Fruit fly (Drosophila melanogaster): ENCODE data around the gene CycD.

Gene CycD

DNA sequence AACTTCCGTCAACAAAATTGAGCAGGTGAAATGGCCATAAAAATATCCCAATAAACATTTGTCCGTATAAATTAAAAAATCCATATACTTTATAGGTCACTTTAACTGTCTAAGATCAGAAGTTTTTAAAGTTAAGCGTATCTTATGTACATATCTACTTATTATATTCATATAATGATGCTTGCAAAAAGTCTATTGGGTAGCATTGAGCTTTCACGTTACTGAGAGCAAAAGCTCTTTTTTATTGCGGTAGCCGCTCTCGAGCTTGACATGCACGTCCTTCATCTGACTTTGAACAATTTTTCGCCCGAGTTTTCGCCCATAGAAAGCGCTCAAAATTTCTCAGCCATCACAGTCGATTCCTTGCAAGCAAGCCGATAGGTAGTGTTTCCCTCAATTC lies 41.6 kb downstream of the CycD start, which contains the start of gene Gapdh2 (continued):
- TF ChIP-seq CG31441 (GFP tag; IDR thresholded peaks at IDR 0.05) (peak; percentile 100), CG10462 (GFP tag; optimal IDR thresholded peaks at IDR 0.05) (peak; percentile 98), D (optimal IDR thresholded peaks at IDR 0.05) (no peak), D (GFP tag; optimal IDR thresholded peaks at IDR 0.05) (peak; percentile 98), Ets65A (GFP tag) (peak; percentile 96), Dip2 (GFP tag; IDR thresholded peaks at IDR 0.05) (peak; percentile 73; the same call in 1 of the 2 replicates), CTCF (GFP tag; optimal IDR thresholded peaks at IDR 0.05) (peak; percentile 81), Adf1 (GFP tag; IDR thresholded peaks at IDR 0.05) (peak; percentile 92), CG30431 (GFP tag; optimal IDR thresholded peaks at IDR 0.05) (no peak), CG8765 (GFP tag; IDR thresholded peaks at IDR 0.05) (peak; percentile 94; the same call in 1 of the 2 replicates), tll (GFP tag; optimal IDR thresholded peaks at IDR 0.05) (peak in 1 of 2 experiments; percentile 57), CG31224 (GFP tag; IDR thresholded peaks at IDR 0.05) (peak; percentile 97), CG8924 (tag; optimal IDR thresholded peaks at IDR 0.05) (peak; percentile 100), Tbp (GFP tag; optimal IDR thresholded peaks at IDR 0.05) (no peak), ac (GFP tag; optimal IDR thresholded peaks at IDR 0.05) (peak; percentile 87), Antp (GFP tag; optimal IDR thresholded peaks at IDR 0.05) (peak; percentile 89), CG6254 (GFP tag; optimal IDR thresholded peaks at IDR 0.05) (peak; percentile 96), chinmo (GFP tag; IDR thresholded peaks at IDR 0.05; ENCODE audit: partially characterized antibody) (0 out of 4 replicates have a peak, but pooled peaks have one; percentile 46), cwo (GFP tag; optimal IDR thresholded peaks at IDR 0.05) (peak; percentile 99), cad (GFP tag; optimal IDR thresholded peaks at IDR 0.05) (no peak), inv (GFP tag; IDR thresholded peaks at IDR 0.05; ENCODE audit: partially characterized antibody) (no peak), Chrac-16 (GFP tag; optimal IDR thresholded peaks at IDR 0.05) (peak; percentile 96), Dbx (GFP tag; IDR thresholded peaks at IDR 0.05) (peak; percentile 99), CG3838 (GFP tag; optimal IDR thresholded peaks at IDR 0.05) (peak; percentile 97), gt (GFP tag; IDR thresholded peaks at IDR 0.05) (no peak; the same call in none of the 2 replicates), bsh (GFP tag; optimal IDR thresholded peaks at IDR 0.05) (peak; percentile 98 to 100), Rfx (GFP tag; IDR thresholded peaks at IDR 0.05) (peak; percentile 99), nerfin-2 (GFP tag; IDR thresholded peaks at IDR 0.05; ENCODE audit: partially characterized antibody) (no peak), CG12299 (tag; optimal IDR thresholded peaks at IDR 0.05) (peak; percentile 100), cg (GFP tag; optimal IDR thresholded peaks at IDR 0.05) (peak; percentile 18), vvl (GFP tag; IDR thresholded peaks at IDR 0.05) (peak; percentile 100), CG7271 (tag; optimal IDR thresholded peaks at IDR 0.05) (peak; percentile 94), CG43689 (GFP tag; IDR thresholded peaks at IDR 0.05) (peak; percentile 97), CG7556 (GFP tag; optimal IDR thresholded peaks at IDR 0.05) (peak; percentile 100), lbe (GFP tag; optimal IDR thresholded peaks at IDR 0.05) (peak; percentile 99), BtbVII (GFP tag; optimal IDR thresholded peaks at IDR 0.05) (peak; percentile 100), psq (GFP tag; optimal IDR thresholded peaks at IDR 0.05) (peak; percentile 93), unpg (GFP tag; optimal IDR thresholded peaks at IDR 0.05) (peak; percentile 100), CG7357 (GFP tag; IDR thresholded peaks at IDR 0.05) (peak; percentile 94), CG14441 (GFP tag; IDR thresholded peaks at IDR 0.05) (peak; percentile 99), Dref (GFP tag; IDR thresholded peaks at IDR 0.05) (peak; percentile 44), crc (GFP tag; optimal IDR thresholded peaks at IDR 0.05) (peak; percentile 98), dmrt11E (tag; optimal IDR thresholded peaks at IDR 0.05) (peak; percentile 66), sens-2 (GFP tag; IDR thresholded peaks at IDR 0.05) (peak; percentile 99), Oli (tag; optimal IDR thresholded peaks at IDR 0.05) (peak; percentile 99), pzg (GFP tag; optimal IDR thresholded peaks at IDR 0.05) (peak; percentile 48), CoRest (tag; optimal IDR thresholded peaks at IDR 0.05) (peak; percentile 100), pita (GFP tag; optimal IDR thresholded peaks at IDR 0.05) (no peak), gsb (GFP tag; IDR thresholded peaks at IDR 0.05) (peak; percentile 99), Spps (tag; optimal IDR thresholded peaks at IDR 0.05) (peak; percentile 96), CG34376 (GFP tag; optimal IDR thresholded peaks at IDR 0.05) (peak; percentile 100), sqz (GFP tag; optimal IDR thresholded peaks at IDR 0.05) (peak; percentile 99)

Data from whole organism, embryonic.